Worm (Caenorhabditis elegans) whole organism, late embryonic: ENCODE measurements around the gene C07G3.8.

Experiments used
- C08G9.2 ChIP-seq: sonication (generic microtip); optimal IDR thresholded peaks from 2 replicates; lab custom pipeline; 2016; ENCODE audit warnings: mild to moderate bottlenecking, missing genetic modification characterization, moderate library complexity, missing compliant biosample characterization
- K02D7.2 ChIP-seq: sonication (generic microtip); optimal IDR thresholded peaks from 2 replicates; lab custom pipeline; 2017; ENCODE audit warnings: mild to moderate bottlenecking, missing genetic modification characterization, missing compliant biosample characterization
- ahr-1 ChIP-seq: sonication (generic microtip); optimal IDR thresholded peaks from 2 replicates; lab custom pipeline; 2016; ENCODE audit warnings: missing genetic modification characterization, missing compliant biosample characterization
- ceh-14 ChIP-seq: sonication (generic microtip); optimal IDR thresholded peaks from 2 replicates; lab custom pipeline; 2016; ENCODE audit warnings: missing genotype, missing genetic modification characterization, missing compliant biosample characterization
- ceh-31 ChIP-seq: sonication (generic microtip); optimal IDR thresholded peaks from 2 replicates; lab custom pipeline; 2016; ENCODE audit warnings: missing genetic modification characterization, missing compliant biosample characterization
- ceh-34 ChIP-seq: sonication (generic microtip); optimal IDR thresholded peaks from 2 replicates; lab custom pipeline; 2016; ENCODE audit warnings: mild to moderate bottlenecking, missing genetic modification characterization, missing compliant biosample characterization
- ceh-45 ChIP-seq: fragments of 200-800 bp; sonication (Bioruptor generic); IDR thresholded peaks from 2 replicates; pipeline ENCODE4 v1.3.6; 2022; ENCODE audit warnings: missing genetic modification reagents, missing genetic modification characterization, missing compliant biosample characterization
- che-1 ChIP-seq: sonication (generic microtip); optimal IDR thresholded peaks from 2 replicates; lab custom pipeline; 2016; ENCODE audit warnings: mild to moderate bottlenecking, missing genetic modification characterization, missing compliant biosample characterization
- dve-1 ChIP-seq: sonication (generic microtip); optimal IDR thresholded peaks from 2 replicates; lab custom pipeline; 2017; ENCODE audit warnings: antibody characterized with exemption, mild to moderate bottlenecking, missing genetic modification characterization, missing compliant biosample characterization
- fax-1 ChIP-seq: sonication (generic microtip); optimal IDR thresholded peaks from 2 replicates; lab custom pipeline; 2016; ENCODE audit warnings: missing genotype, missing genetic modification characterization, missing compliant biosample characterization
- hlh-13 ChIP-seq: fragments of 200-800 bp; sonication (Bioruptor generic); optimal IDR thresholded peaks from 2 replicates; lab custom pipeline; 2018; ENCODE audit warnings: mild to moderate bottlenecking, missing genetic modification characterization, missing compliant biosample characterization
- hlh-15 ChIP-seq: sonication (generic microtip); optimal IDR thresholded peaks from 2 replicates; lab custom pipeline; 2016; ENCODE audit warnings: missing genetic modification characterization, missing compliant biosample characterization
- hlh-30 ChIP-seq: sonication (generic microtip); optimal IDR thresholded peaks from 2 replicates; lab custom pipeline; 2017; ENCODE audit warnings: antibody characterized with exemption, missing genetic modification characterization, missing compliant biosample characterization; ENCODE audit not compliant: insufficient read depth
- hlh-8 ChIP-seq: sonication (generic microtip); optimal IDR thresholded peaks from 2 replicates; lab custom pipeline; 2016; ENCODE audit warnings: missing genotype, missing genetic modification characterization, missing compliant biosample characterization
- lim-6 ChIP-seq: sonication (generic microtip); optimal IDR thresholded peaks from 2 replicates; lab custom pipeline; 2016; ENCODE audit warnings: missing genetic modification characterization, missing compliant biosample characterization
- madf-2 ChIP-seq: sonication (generic microtip); optimal IDR thresholded peaks from 2 replicates; lab custom pipeline; 2017; ENCODE audit warnings: missing genetic modification characterization, missing compliant biosample characterization
- nfya-1 ChIP-seq: sonication (generic microtip); optimal IDR thresholded peaks from 2 replicates; lab custom pipeline; 2017; ENCODE audit warnings: missing genetic modification characterization, mild to moderate bottlenecking, missing compliant biosample characterization, antibody characterized with exemption, moderate library complexity
- nhr-232 ChIP-seq: sonication (generic microtip); optimal IDR thresholded peaks from 2 replicates; lab custom pipeline; 2016; ENCODE audit warnings: missing genetic modification characterization, missing compliant biosample characterization
- pat-9 ChIP-seq: fragments of 200-800 bp; sonication (Bioruptor generic); optimal IDR thresholded peaks from 2 replicates; lab custom pipeline; 2018; ENCODE audit warnings: mild to moderate bottlenecking, missing genetic modification characterization, moderate library complexity, missing compliant biosample characterization
- pax-1 ChIP-seq: fragments of 150-350 bp; optimal IDR thresholded peaks from 2 replicates; lab custom pipeline; 2014; ENCODE audit warnings: missing biosample characterization, missing genetic modification characterization
- ref-2 ChIP-seq: sonication (generic microtip); optimal IDR thresholded peaks from 2 replicates; lab custom pipeline; 2016; ENCODE audit warnings: missing genetic modification characterization, missing compliant biosample characterization
- rnt-1 ChIP-seq: sonication (generic microtip); optimal IDR thresholded peaks from 2 replicates; lab custom pipeline; 2016; ENCODE audit warnings: missing genetic modification characterization, missing compliant biosample characterization
- sox-4 ChIP-seq: sonication (generic microtip); optimal IDR thresholded peaks from 2 replicates; lab custom pipeline; 2017; ENCODE audit warnings: mild to moderate bottlenecking, missing genetic modification characterization, inconsistent platforms, missing compliant biosample characterization
- tbx-2 ChIP-seq: sonication (generic microtip); optimal IDR thresholded peaks from 2 replicates; lab custom pipeline; 2016; ENCODE audit warnings: missing genetic modification characterization, missing compliant biosample characterization
- tbx-7 ChIP-seq: sonication (generic microtip); optimal IDR thresholded peaks from 2 replicates; lab custom pipeline; 2016; ENCODE audit warnings: missing genotype, missing genetic modification characterization, missing compliant biosample characterization
- unc-3 ChIP-seq, 2 experiments: fragments of 200-800 bp in 1 of 2; sonication (Bioruptor generic) in 1 of 2; sonication (generic microtip) in 1 of 2; conservative IDR thresholded peaks in 1 of 2; optimal IDR thresholded peaks in 1 of 2; 2 replicates each; pipeline versions ENCODE4 v1.3.6 to Lab custom; 2016 to 2022; ENCODE audit warnings: missing compliant biosample characterization in 2 of 2, missing genetic modification characterization in 2 of 2, missing genetic modification reagents in 1 of 2
- unc-42 ChIP-seq: sonication (generic microtip); optimal IDR thresholded peaks from 2 replicates; lab custom pipeline; 2016; ENCODE audit warnings: missing genotype, missing genetic modification characterization, missing compliant biosample characterization
- unc-55 ChIP-seq: sonication (generic microtip); optimal IDR thresholded peaks from 2 replicates; lab custom pipeline; 2017; ENCODE audit warnings: missing biosample characterization, missing genetic modification reagents, missing genetic modification characterization
- zip-5 ChIP-seq: sonication (generic microtip); optimal IDR thresholded peaks from 2 replicates; lab custom pipeline; 2016; ENCODE audit warnings: missing genetic modification characterization, missing compliant biosample characterization

C07G3.8 gene

ce11 chrV:3463514-3463913, 38.4 kb downstream of the C07G3.8 start, which contains the start of gene slc-28.1:
TSS of gene slc-28.1 (plus strand) at chrV:3463814.
- TF ChIP-seq lim-6 (tag; lab: Kevin White, UChicago): no peak
- no peak for TF ChIP-seq ahr-1 (tag; lab: Kevin White, UChicago)
- TF ChIP-seq pax-1: no peak
- no peak for TF ChIP-seq nfya-1 (tag; lab: Kevin White, UChicago)
- no peak for TF ChIP-seq che-1 (tag; lab: Kevin White, UChicago)
- no peak for TF ChIP-seq hlh-8 (tag; lab: Kevin White, UChicago)
- no peak for TF ChIP-seq sox-4 (tag; lab: Kevin White, UChicago)
- TF ChIP-seq, all 69 proteins: peak for 0

ce11 chrV:3459919-3460318, 42.0 kb downstream of the C07G3.8 start, which contains the start of gene slc-28.2:
TSS of gene slc-28.2 (plus strand) at chrV:3460219.
- TF ChIP-seq dve-1 (tag; lab: Kevin White, UChicago) (no peak), zip-5 (tag; lab: Kevin White, UChicago) (no peak), hlh-15 (tag; lab: Kevin White, UChicago) (no peak), C08G9.2 (tag; lab: Kevin White, UChicago) (no peak), ceh-34 (tag; lab: Kevin White, UChicago) (no peak), pat-9 (tag; lab: Kevin White, UChicago) (no peak), tbx-7 (no peak), hlh-13 (GFP tag; lab: Kevin White, UChicago) (no peak), unc-3 (GFP tag; conservative IDR thresholded peaks at IDR 0.05; lab: Robert Waterston, UW) (no peak), unc-3 (tag; optimal IDR thresholded peaks at IDR 0.05; lab: Kevin White, UChicago) (no peak), ceh-45 (GFP tag; lab: Robert Waterston, UW) (no peak), ceh-14 (tag; lab: Kevin White, UChicago) (no peak), nhr-232 (tag; lab: Kevin White, UChicago) (no peak), lim-6 (tag; lab: Kevin White, UChicago) (no peak), fax-1 (tag; lab: Kevin White, UChicago) (no peak), ceh-31 (no peak), rnt-1 (tag; lab: Kevin White, UChicago) (no peak), hlh-8 (tag; lab: Kevin White, UChicago) (no peak), ahr-1 (tag; lab: Kevin White, UChicago) (no peak)

ce11 chrV:3455135-3455747, 46.7 kb downstream of the C07G3.8 start:
- no peak for TF ChIP-seq rnt-1 (tag; lab: Kevin White, UChicago)
- no peak for TF ChIP-seq hlh-30 (tag; lab: Kevin White, UChicago)
- peak; percentile 77 for TF ChIP-seq unc-42 (tag; lab: Kevin White, UChicago)
- no peak for TF ChIP-seq madf-2 (tag; lab: Kevin White, UChicago)
- TF ChIP-seq, all 69 proteins: peak for 1

ce11 chrV:3454620-3455019, 47.3 kb downstream of the C07G3.8 start:
- TF ChIP-seq unc-55 (GFP tag; lab: Kevin White, UChicago) (peak; percentile 38), ref-2 (tag; lab: Kevin White, UChicago) (peak; percentile 28), ceh-45 (GFP tag; lab: Robert Waterston, UW) (no peak), tbx-2 (tag; lab: Kevin White, UChicago) (no peak), rnt-1 (tag; lab: Kevin White, UChicago) (peak; percentile 9), unc-42 (tag; lab: Kevin White, UChicago) (peak; percentile 82)

- peak; percentile 89 for TF ChIP-seq unc-42 (tag; lab: Kevin White, UChicago)
- TF ChIP-seq K02D7.2: no peak
Observed at ce11 chrV:3452489-3452888, 49.4 kb downstream of the C07G3.8 start.

ce11 chrV:3451646-3452045, 50.3 kb downstream of the C07G3.8 start:
- TF ChIP-seq ceh-34 (tag; lab: Kevin White, UChicago): no peak
- TF ChIP-seq unc-42 (tag; lab: Kevin White, UChicago): peak; percentile 65
- TF ChIP-seq fax-1 (tag; lab: Kevin White, UChicago): no peak
- TF ChIP-seq K02D7.2: no peak
